Worm (Caenorhabditis elegans) whole organism, L4 larva: ENCODE data around the gene F14D7.6.

Source experiments
- F26F4.8 ChIP-seq: fragments of 200-800 bp; sonication (Bioruptor generic); conservative IDR thresholded peaks from 2 replicates; pipeline ENCODE4 v1.3.6; 2022; ENCODE audit warnings: missing genetic modification characterization, missing compliant biosample characterization
- T20F7.1 ChIP-seq: fragments of 200-800 bp; sonication (Bioruptor generic); optimal IDR thresholded peaks from 2 replicates; lab custom pipeline; 2018; ENCODE audit warnings: mild to moderate bottlenecking, missing genetic modification characterization, missing compliant biosample characterization
- ama-1 ChIP-seq: fragments of 150-350 bp; optimal IDR thresholded peaks from 2 replicates; lab custom pipeline; 2014; ENCODE audit warnings: inconsistent platforms, mixed read lengths
- ceh-62 ChIP-seq: sonication (generic microtip); optimal IDR thresholded peaks from 2 replicates; lab custom pipeline; 2017; ENCODE audit warnings: missing biosample characterization, missing genetic modification characterization
- ces-1 ChIP-seq: fragments of 150-350 bp; sonication (generic microtip); optimal IDR thresholded peaks from 4 replicates; lab custom pipeline; 2014; ENCODE audit warnings: missing biosample characterization, missing genetic modification reagents, missing genetic modification characterization
- dmd-9 ChIP-seq: fragments of 200-800 bp; sonication (Bioruptor generic); IDR thresholded peaks from 2 replicates; pipeline ENCODE4 v1.3.6; 2022; ENCODE audit warnings: missing genetic modification reagents, missing genetic modification characterization, missing compliant biosample characterization
- gei-8 ChIP-seq: fragments of 200-800 bp; sonication (Bioruptor generic); optimal IDR thresholded peaks from 2 replicates; lab custom pipeline; 2018; ENCODE audit warnings: mild to moderate bottlenecking, missing genetic modification characterization, missing compliant biosample characterization
- nhr-6 ChIP-seq: fragments of 150-350 bp; optimal IDR thresholded peaks from 2 replicates; lab custom pipeline; 2014; ENCODE audit warnings: missing biosample characterization, missing genetic modification characterization
- nhr-76 ChIP-seq: fragments of 150-350 bp; optimal IDR thresholded peaks from 2 replicates; lab custom pipeline; 2014; ENCODE audit warnings: missing biosample characterization, missing genetic modification characterization
- nhr-77 ChIP-seq: fragments of 150-350 bp; optimal IDR thresholded peaks from 2 replicates; lab custom pipeline; 2014; ENCODE audit warnings: missing biosample characterization, missing genetic modification characterization
- skn-1 ChIP-seq: fragments of 150-350 bp; optimal IDR thresholded peaks from 2 replicates; lab custom pipeline; 2014; ENCODE audit warnings: missing biosample characterization, missing genetic modification characterization
- snpc-1.2 ChIP-seq: fragments of 200-800 bp; sonication (Bioruptor generic); IDR thresholded peaks from 2 replicates; pipeline ENCODE4 v1.3.6; 2022; ENCODE audit warnings: missing genetic modification reagents, missing genetic modification characterization, missing compliant biosample characterization

DNA sequence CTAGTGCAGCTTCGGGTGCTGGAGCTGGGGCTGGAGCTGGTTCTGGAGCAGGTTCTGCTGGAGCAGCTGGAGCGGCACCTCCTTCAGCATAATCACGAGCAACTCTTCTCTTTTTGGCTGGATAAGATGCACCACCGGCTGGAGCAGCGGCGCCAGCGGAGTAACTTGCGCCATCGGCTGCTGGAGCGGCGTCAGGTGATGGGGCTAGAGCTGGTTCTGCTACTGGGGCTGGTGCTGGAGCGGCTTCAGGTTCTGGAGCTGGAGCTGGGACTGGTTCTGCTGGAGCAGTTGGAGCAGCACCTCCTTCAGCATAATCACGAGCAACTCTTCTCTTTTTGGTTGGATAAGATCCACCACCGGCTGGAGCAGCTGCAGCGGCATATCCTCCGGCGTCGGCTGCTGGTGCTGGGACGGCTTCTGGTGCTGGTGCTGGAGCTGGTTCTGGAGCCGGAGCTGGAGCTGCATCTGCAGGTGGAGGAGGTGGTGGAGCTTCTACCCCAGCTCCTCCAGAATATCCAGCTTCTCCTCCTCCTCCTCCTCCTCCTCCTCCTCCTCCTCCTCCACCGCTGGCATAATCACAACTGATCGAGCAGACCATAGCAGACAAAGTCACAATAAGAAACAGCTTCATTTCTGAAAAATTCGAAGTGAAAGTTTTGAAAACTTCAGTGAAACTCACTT lies 18.0 kb downstream of the F14D7.6 start, which contains the start of gene F47B8.13:
- no peak for TF ChIP-seq ceh-62 (tag; lab: Kevin White, UChicago)
- no peak for TF ChIP-seq nhr-77 (tag; lab: Kevin White, UChicago)
- TF ChIP-seq nhr-76 (tag; lab: Kevin White, UChicago) = no peak
- no peak for TF ChIP-seq ces-1 (GFP tag; lab: Kevin White, UChicago)
- no peak for TF ChIP-seq skn-1 (tag; lab: Kevin White, UChicago)
- no peak for TF ChIP-seq ama-1 (lab: Kevin White, UChicago)
- no peak for TF ChIP-seq F26F4.8
- no peak for TF ChIP-seq T20F7.1 (GFP tag; lab: Kevin White, UChicago)
- no peak for TF ChIP-seq gei-8 (GFP tag; lab: Kevin White, UChicago)
- TF ChIP-seq nhr-6 = no peak
- no peak for TF ChIP-seq snpc-1.2 (GFP tag; lab: Robert Waterston, UW)
- TF ChIP-seq dmd-9 = no peak
